Worm (Caenorhabditis elegans) whole organism, L2 larva: ENCODE data around the gene ari-2.

Source experiments
- C34F6.9 ChIP-seq: fragments of 150-350 bp; optimal IDR thresholded peaks from 2 replicates; lab custom pipeline; 2014; ENCODE audit warnings: missing biosample characterization, missing genetic modification characterization
- F13H6.1 ChIP-seq: sonication (generic microtip); optimal IDR thresholded peaks from 2 replicates; lab custom pipeline; 2016; ENCODE audit warnings: missing genetic modification characterization, missing compliant biosample characterization
- R02D3.7 ChIP-seq: fragments of 150-350 bp; optimal IDR thresholded peaks from 2 replicates; lab custom pipeline; 2014; ENCODE audit warnings: missing biosample characterization, missing genetic modification characterization
- ZK546.5 ChIP-seq: sonication (generic microtip); optimal IDR thresholded peaks from 2 replicates; lab custom pipeline; 2017; ENCODE audit warnings: missing biosample characterization, missing genetic modification characterization
- blmp-1 ChIP-seq: sonication (generic microtip); optimal IDR thresholded peaks from 2 replicates; lab custom pipeline; 2017; ENCODE audit warnings: missing genetic modification characterization, mild to moderate bottlenecking, missing compliant biosample characterization, antibody characterized with exemption, moderate library complexity; ENCODE audit not compliant: insufficient read depth
- crh-2 ChIP-seq: sonication (generic microtip); optimal IDR thresholded peaks from 2 replicates; lab custom pipeline; 2017; ENCODE audit warnings: missing biosample characterization, missing genetic modification characterization
- dmd-4 ChIP-seq: sonication (generic microtip); optimal IDR thresholded peaks from 2 replicates; lab custom pipeline; 2017; ENCODE audit warnings: missing biosample characterization, missing genetic modification characterization
- egl-27 ChIP-seq: sonication (generic microtip); optimal IDR thresholded peaks from 3 replicates; lab custom pipeline; 2017; ENCODE audit warnings: missing biosample characterization, missing genetic modification reagents, missing genetic modification characterization
- elt-3 ChIP-seq: sonication (generic microtip); optimal IDR thresholded peaks from 2 replicates; lab custom pipeline; 2017; ENCODE audit warnings: missing biosample characterization, missing genetic modification characterization
- lin-11 ChIP-seq: fragments of 150-350 bp; sonication (generic microtip); optimal IDR thresholded peaks from 2 replicates; lab custom pipeline; 2014; ENCODE audit warnings: missing biosample characterization, missing genetic modification characterization, inconsistent platforms, mixed read lengths
- lin-39 ChIP-seq: fragments of 150-350 bp; optimal IDR thresholded peaks from 2 replicates; lab custom pipeline; 2014; ENCODE audit warnings: missing biosample characterization, missing genetic modification reagents, missing genetic modification characterization
- lsy-2 ChIP-seq, 2 experiments: fragments of 150-350 bp in 1 of 2; sonication (generic microtip) in 1 of 2; optimal IDR thresholded peaks; 2 replicates each; lab custom pipeline; 2014 to 2017; ENCODE audit warnings: missing biosample characterization in 2 of 2, missing genetic modification characterization in 2 of 2
- mab-5 ChIP-seq: fragments of 150-350 bp; optimal IDR thresholded peaks from 2 replicates; lab custom pipeline; 2014; ENCODE audit warnings: missing biosample characterization, missing genetic modification characterization
- mbf-1 ChIP-seq: sonication (generic microtip); optimal IDR thresholded peaks from 2 replicates; lab custom pipeline; 2017; ENCODE audit warnings: missing biosample characterization, missing genetic modification characterization
- nhr-10 ChIP-seq: sonication (generic microtip); optimal IDR thresholded peaks from 2 replicates; lab custom pipeline; 2017; ENCODE audit warnings: missing biosample characterization, missing genetic modification characterization
- nhr-129 ChIP-seq: fragments of 150-350 bp; optimal IDR thresholded peaks from 2 replicates; lab custom pipeline; 2014; ENCODE audit warnings: missing biosample characterization, missing genetic modification characterization
- nhr-21 ChIP-seq: fragments of 150-350 bp; optimal IDR thresholded peaks from 2 replicates; lab custom pipeline; 2014; ENCODE audit warnings: missing biosample characterization, missing genetic modification characterization
- nhr-237 ChIP-seq: fragments of 150-350 bp; optimal IDR thresholded peaks from 2 replicates; lab custom pipeline; 2014; ENCODE audit warnings: missing biosample characterization, missing genetic modification characterization
- nhr-25 ChIP-seq: fragments of 150-350 bp; sonication (generic microtip); optimal IDR thresholded peaks from 3 replicates; lab custom pipeline; 2014; ENCODE audit warnings: missing biosample characterization, missing genetic modification characterization
- nhr-6 ChIP-seq: fragments of 150-350 bp; optimal IDR thresholded peaks from 2 replicates; lab custom pipeline; 2014; ENCODE audit warnings: missing biosample characterization, missing genetic modification characterization
- nhr-77 ChIP-seq: fragments of 150-350 bp; optimal IDR thresholded peaks from 2 replicates; lab custom pipeline; 2014; ENCODE audit warnings: missing biosample characterization, missing genetic modification characterization
- peb-1 ChIP-seq: fragments of 150-350 bp; optimal IDR thresholded peaks from 2 replicates; lab custom pipeline; 2014; ENCODE audit warnings: missing biosample characterization, missing genetic modification characterization
- skn-1 ChIP-seq: sonication (generic microtip); optimal IDR thresholded peaks from 2 replicates; lab custom pipeline; 2017; ENCODE audit warnings: missing biosample characterization, missing genetic modification characterization
- sma-3 ChIP-seq: sonication (generic microtip); optimal IDR thresholded peaks from 2 replicates; lab custom pipeline; 2016; ENCODE audit warnings: missing genetic modification reagents, missing genetic modification characterization, missing compliant biosample characterization
- sma-9 ChIP-seq, 2 experiments: fragments of 150-350 bp in 1 of 2; sonication (generic microtip) in 1 of 2; optimal IDR thresholded peaks; 2 replicates each; lab custom pipeline; 2014 to 2016; ENCODE audit warnings: missing genetic modification characterization in 2 of 2, mild to moderate bottlenecking in 1 of 2, missing biosample characterization in 1 of 2, missing compliant biosample characterization in 1 of 2, missing genetic modification reagents in 1 of 2, moderate library complexity in 1 of 2
- snpc-4 ChIP-seq: fragments of 150-350 bp; optimal IDR thresholded peaks from 2 replicates; lab custom pipeline; 2014; ENCODE audit warnings: missing biosample characterization, missing genetic modification characterization
- unc-39 ChIP-seq: fragments of 150-350 bp; optimal IDR thresholded peaks from 2 replicates; lab custom pipeline; 2014; ENCODE audit warnings: missing biosample characterization, missing genetic modification characterization
- unc-55 ChIP-seq: fragments of 150-350 bp; sonication (generic microtip); optimal IDR thresholded peaks from 3 replicates; lab custom pipeline; 2014; ENCODE audit warnings: missing biosample characterization, missing genetic modification reagents, missing genetic modification characterization
- unc-62 ChIP-seq: fragments of 150-350 bp; optimal IDR thresholded peaks from 2 replicates; lab custom pipeline; 2014; ENCODE audit warnings: missing biosample characterization, missing genetic modification reagents, missing genetic modification characterization
- ztf-1 ChIP-seq: fragments of 200-800 bp; sonication (Bioruptor generic); conservative IDR thresholded peaks from 2 replicates; pipeline ENCODE4 v1.3.6; 2022; ENCODE audit warnings: missing genetic modification characterization, missing compliant biosample characterization
- ztf-11 ChIP-seq: sonication (generic microtip); optimal IDR thresholded peaks from 2 replicates; lab custom pipeline; 2017; ENCODE audit warnings: missing biosample characterization, missing genetic modification characterization
- ztf-4 ChIP-seq: fragments of 150-350 bp; optimal IDR thresholded peaks from 2 replicates; lab custom pipeline; 2014; ENCODE audit warnings: missing biosample characterization, missing genetic modification characterization

Gene ari-2

ce11 chrIV:5563280-5563679 lies 12.3 kb downstream of the ari-2 start:
- TF ChIP-seq nhr-6 (tag; lab: Kevin White, UChicago) (peak; percentile 28), lin-39 (tag; lab: Kevin White, UChicago) (no peak), unc-55 (GFP tag; lab: Kevin White, UChicago) (no peak), ztf-11 (tag; lab: Kevin White, UChicago) (no peak), nhr-10 (tag; lab: Kevin White, UChicago) (no peak), unc-39 (tag; lab: Kevin White, UChicago) (no peak), C34F6.9 (tag; lab: Kevin White, UChicago) (no peak), lsy-2 (tag; optimal IDR thresholded peaks at IDR 0.05; lab: Kevin White, UChicago) (peak in 1 of 2 experiments; percentile 39), blmp-1 (tag; lab: Kevin White, UChicago) (no peak), R02D3.7 (tag; lab: Kevin White, UChicago) (no peak), nhr-25 (tag; lab: Kevin White, UChicago) (peak; percentile 87), dmd-4 (tag; lab: Kevin White, UChicago) (no peak), nhr-77 (no peak), F13H6.1 (tag; lab: Kevin White, UChicago) (no peak), ztf-4 (tag; lab: Kevin White, UChicago) (no peak), nhr-237 (no peak), elt-3 (tag; lab: Kevin White, UChicago) (no peak)

- no peak for TF ChIP-seq sma-3
- TF ChIP-seq, all 48 proteins: peak for 0
Observed at ce11 chrIV:5564293-5564692, 13.4 kb downstream of the ari-2 start.

ce11 chrIV:5565105-5565504 lies 14.2 kb downstream of the ari-2 start:
- TF ChIP-seq snpc-4 (peak; percentile 15), nhr-6 (tag; lab: Kevin White, UChicago) (no peak), nhr-77 (no peak), nhr-129 (tag; lab: Kevin White, UChicago) (peak; percentile 29), nhr-25 (tag; lab: Kevin White, UChicago) (peak; percentile 16), mbf-1 (tag; lab: Kevin White, UChicago) (no peak)
- TF ChIP-seq, all 48 proteins: peak for 3

ce11 chrIV:5572693-5573092 lies 21.8 kb downstream of the ari-2 start:
- TF ChIP-seq peb-1 (tag; lab: Kevin White, UChicago), result no peak
- no peak for TF ChIP-seq nhr-6 (tag; lab: Kevin White, UChicago)
- no peak for TF ChIP-seq unc-62 (GFP tag; lab: Kevin White, UChicago)
- TF ChIP-seq F13H6.1 (tag; lab: Kevin White, UChicago), result no peak
- no peak for TF ChIP-seq nhr-237

ce11 chrIV:5574033-5574432 lies 23.1 kb downstream of the ari-2 start, which contains the start of gene T12E12.6:
Gene T12E12.6, minus strand, starts transcription at chrIV:5574133.
- TF ChIP-seq peb-1 (tag; lab: Kevin White, UChicago), result no peak
- TF ChIP-seq mab-5, result no peak
- TF ChIP-seq lin-11, result no peak
- no peak for TF ChIP-seq skn-1 (tag; lab: Kevin White, UChicago)
- no peak for TF ChIP-seq egl-27 (tag; lab: Kevin White, UChicago)
- TF ChIP-seq nhr-21, result no peak

- TF ChIP-seq ZK546.5 (tag; lab: Kevin White, UChicago) (no peak), ztf-1 (GFP tag; lab: Robert Waterston, UW) (no peak), sma-9 (GFP tag; optimal IDR thresholded peaks at IDR 0.05; lab: Kevin White, UChicago) (peak; percentile 48), sma-9 (tag; optimal IDR thresholded peaks at IDR 0.05; lab: Kevin White, UChicago) (no peak), crh-2 (tag; lab: Kevin White, UChicago) (peak; percentile 21), nhr-21 (peak; percentile 1)
Observed at ce11 chrIV:5580588-5581308, 29.8 kb downstream of the ari-2 start.
